Worm (Caenorhabditis elegans): ENCODE results near the gene hrpf-2.

ce11 chrIV:6363604-6364003, 12.7 kb downstream of the hrpf-2 start:
- TF ChIP-seq unc-39 (tag; optimal IDR thresholded peaks at IDR 0.05), result no peak
- TF ChIP-seq elt-1 (tag; optimal IDR thresholded peaks at IDR 0.05; ENCODE audit: borderline replicate concordance, insufficient read depth), result no peak
- no peak for TF ChIP-seq nhr-28 (tag; optimal IDR thresholded peaks at IDR 0.05)
- no peak for TF ChIP-seq nhr-237 (tag; optimal IDR thresholded peaks at IDR 0.05)
- TF ChIP-seq ces-1 (GFP tag; optimal IDR thresholded peaks at IDR 0.05), result peak; percentile 89
- no peak for TF ChIP-seq blmp-1 (tag; optimal IDR thresholded peaks at IDR 0.05)
- TF ChIP-seq pha-4 (tag; optimal IDR thresholded peaks at IDR 0.05), result no peak
- no peak for TF ChIP-seq nhr-12 (tag; optimal IDR thresholded peaks at IDR 0.05)
- no peak for TF ChIP-seq ceh-83 (GFP tag; optimal IDR thresholded peaks at IDR 0.05)

Measured in whole organism, mixed stage, embryonic.